Fruit fly (Drosophila melanogaster) whole organism, wandering third instar larva: ENCODE data around the gene CG34452.

ENCODE experiments used
- GATAd ChIP-seq: sonication (Bioruptor generic); optimal IDR thresholded peaks from 2 replicates; lab custom pipeline; 2016; ENCODE audit warnings: missing biosample characterization, missing genetic modification characterization
- HLH106 ChIP-seq: fragments of 200-800 bp; optimal IDR thresholded peaks from 3 replicates; lab custom pipeline; 2019; ENCODE audit warnings: missing biosample characterization, mild to moderate bottlenecking, missing genetic modification characterization, moderate library complexity
- Hr78 ChIP-seq: fragments of >200 bp; optimal IDR thresholded peaks from 2 replicates; lab custom pipeline; 2017; ENCODE audit warnings: missing biosample characterization, missing genetic modification characterization
- Hr83 ChIP-seq: fragments of 200-300 bp; sonication (Bioruptor generic); optimal IDR thresholded peaks from 2 replicates; lab custom pipeline; 2016; ENCODE audit warnings: missing biosample characterization, mild to moderate bottlenecking, missing genetic modification characterization, moderate library complexity; ENCODE audit not compliant: poor library complexity, severe bottlenecking
- N ChIP-seq: fragments of >200 bp; optimal IDR thresholded peaks from 2 replicates; lab custom pipeline; 2018; ENCODE audit warnings: missing biosample characterization, missing external identifiers, missing genetic modification characterization
- Sp1 ChIP-seq: fragments of 200-800 bp; sonication (Bioruptor generic); optimal IDR thresholded peaks from 3 replicates; lab custom pipeline; 2019; ENCODE audit warnings: missing biosample characterization, mild to moderate bottlenecking, missing genetic modification characterization, moderate library complexity
- br ChIP-seq: fragments of 200-800 bp; sonication (Bioruptor generic); optimal IDR thresholded peaks from 2 replicates; lab custom pipeline; 2016; ENCODE audit warnings: missing biosample characterization, missing genetic modification characterization
- brk ChIP-seq: fragments of 200-800 bp; sonication (Bioruptor generic); optimal IDR thresholded peaks from 2 replicates; lab custom pipeline; 2016; ENCODE audit warnings: missing biosample characterization, mild to moderate bottlenecking, missing genetic modification characterization
- dl ChIP-seq, 2 experiments: fragments of 175-275, 200-275 bp in 1 of 2; fragments of 200-275 bp in 1 of 2; sonication (Bioruptor generic); optimal IDR thresholded peaks; lab custom pipeline; 2018; ENCODE audit warnings: mild to moderate bottlenecking in 2 of 2, missing biosample characterization in 2 of 2, missing genetic modification characterization in 2 of 2, moderate library complexity in 2 of 2; ENCODE audit not compliant: partially characterized antibody in 2 of 2, insufficient read depth in 1 of 2
- dmrt93B ChIP-seq: fragments of 200-800 bp; sonication (Bioruptor generic); optimal IDR thresholded peaks from 2 replicates; lab custom pipeline; 2018; ENCODE audit warnings: missing biosample characterization, mild to moderate bottlenecking, missing genetic modification characterization
- foxo ChIP-seq, 2 experiments: fragments of 200-800 bp; sonication (Bioruptor generic); optimal IDR thresholded peaks; 2 replicates in 1 of 2; 3 replicates in 1 of 2; lab custom pipeline; 2016 to 2017; ENCODE audit warnings: missing biosample characterization in 2 of 2, missing genetic modification characterization in 2 of 2
- h ChIP-seq: fragments of 200-800 bp; sonication (Bioruptor generic); optimal IDR thresholded peaks from 3 replicates; lab custom pipeline; 2016; ENCODE audit warnings: missing biosample characterization, mild to moderate bottlenecking, missing genetic modification characterization
- lola ChIP-seq: fragments of >200 bp; optimal IDR thresholded peaks from 2 replicates; lab custom pipeline; 2017; ENCODE audit warnings: missing biosample characterization, missing genetic modification characterization
- usp ChIP-seq: fragments of >200 bp; optimal IDR thresholded peaks from 2 replicates; lab custom pipeline; 2017; ENCODE audit warnings: missing biosample characterization, missing genetic modification characterization

DNA sequence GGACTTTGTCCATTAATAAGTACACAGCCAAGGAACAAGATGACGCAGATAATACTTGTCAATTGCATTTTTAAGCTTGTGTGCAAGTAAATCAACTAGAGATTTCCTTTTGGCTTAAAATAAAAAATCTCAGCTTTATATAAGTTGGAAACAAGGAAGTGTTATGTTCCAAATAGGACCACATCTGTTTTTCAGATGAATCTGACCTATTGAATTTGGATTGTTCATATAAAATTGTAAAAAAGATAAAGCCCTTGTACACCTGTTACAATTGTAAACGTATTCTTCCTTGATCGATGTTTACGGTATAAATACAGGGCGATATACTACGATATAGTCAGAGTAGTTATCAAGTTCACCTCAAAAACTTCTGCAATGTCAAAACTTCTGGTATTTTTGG lies 30.4 kb downstream of the CG34452 start, which contains the start of the genes Eig71Ef and Eig71Eg:
- TF ChIP-seq GATAd (GFP tag; lab: Kevin White, UChicago) = no peak
- TF ChIP-seq br (GFP tag; lab: Kevin White, UChicago) = no peak
- no peak for TF ChIP-seq Hr78
- TF ChIP-seq h (GFP tag; lab: Kevin White, UChicago) = no peak
- no peak for TF ChIP-seq lola (GFP tag; lab: Kevin White, UChicago)
- no peak for TF ChIP-seq HLH106 (tag; lab: Kevin White, UChicago)
- no peak for TF ChIP-seq brk (GFP tag; lab: Kevin White, UChicago)
- no peak for TF ChIP-seq Sp1 (GFP tag; lab: Kevin White, UChicago)
- TF ChIP-seq dmrt93B = no peak
- no peak for TF ChIP-seq dl (GFP tag; optimal IDR thresholded peaks at IDR 0.05; lab: Kevin White, UChicago; ENCODE audit: insufficient read depth in 1 of 2, partially characterized antibody in 2 of 2)
- no peak for TF ChIP-seq Hr83 (GFP tag; lab: Kevin White, UChicago)
- no peak for TF ChIP-seq usp (GFP tag; lab: Kevin White, UChicago)
- no peak for TF ChIP-seq N (GFP tag; lab: Kevin White, UChicago)
- TF ChIP-seq foxo (GFP tag; optimal IDR thresholded peaks at IDR 0.05; lab: Kevin White, UChicago) = no peak
